Worm (Caenorhabditis elegans) whole organism, L4 larva: ENCODE results near the gene sfxn-1.4.

Experiments used
- D1046.2 ChIP-seq: fragments of 200-800 bp; sonication (Bioruptor generic); IDR thresholded peaks from 2 replicates; pipeline ENCODE4 v1.3.6; 2022; ENCODE audit warnings: missing genetic modification characterization, missing compliant biosample characterization
- F10B5.3 ChIP-seq: sonication (generic microtip); optimal IDR thresholded peaks from 2 replicates; lab custom pipeline; 2016; ENCODE audit warnings: mild to moderate bottlenecking, missing genetic modification characterization, missing compliant biosample characterization
- F26F4.8 ChIP-seq: fragments of 200-800 bp; sonication (Bioruptor generic); conservative IDR thresholded peaks from 2 replicates; pipeline ENCODE4 v1.3.6; 2022; ENCODE audit warnings: missing genetic modification characterization, missing compliant biosample characterization
- F44E2.7 ChIP-seq: fragments of 200-800 bp; sonication (Bioruptor generic); IDR thresholded peaks from 2 replicates; pipeline ENCODE4 v2.1.2; 2022; ENCODE audit warnings: missing genetic modification characterization, missing compliant biosample characterization
- R02D3.7 ChIP-seq: fragments of 150-350 bp; sonication (generic microtip); optimal IDR thresholded peaks from 3 replicates; lab custom pipeline; 2014; ENCODE audit warnings: missing biosample characterization, missing genetic modification characterization
- Y105C5A.15 ChIP-seq: fragments of 200-800 bp; sonication (Bioruptor generic); IDR thresholded peaks from 2 replicates; pipeline ENCODE4 v1.3.6; 2022; ENCODE audit warnings: missing genetic modification characterization, missing compliant biosample characterization
- ZK546.5 ChIP-seq, 2 experiments: sonication (generic microtip); optimal IDR thresholded peaks; 2 replicates each; lab custom pipeline; 2017; ENCODE audit warnings: missing biosample characterization in 2 of 2, missing genetic modification characterization in 2 of 2
- arid-1 ChIP-seq: fragments of 200-800 bp; sonication (Bioruptor generic); conservative IDR thresholded peaks from 2 replicates; pipeline ENCODE4 v1.3.6; 2022; ENCODE audit warnings: missing genetic modification reagents, missing genetic modification characterization, missing compliant biosample characterization
- attf-4 ChIP-seq: sonication (generic microtip); optimal IDR thresholded peaks from 3 replicates; lab custom pipeline; 2017; ENCODE audit warnings: missing biosample characterization, missing genetic modification characterization
- ceh-20 ChIP-seq: fragments of 200-800 bp; sonication (Bioruptor generic); IDR thresholded peaks from 2 replicates; pipeline ENCODE4 v1.3.6; 2022; ENCODE audit warnings: missing genetic modification reagents, missing genetic modification characterization, missing compliant biosample characterization
- ces-1 ChIP-seq: fragments of 150-350 bp; sonication (generic microtip); optimal IDR thresholded peaks from 4 replicates; lab custom pipeline; 2014; ENCODE audit warnings: missing biosample characterization, missing genetic modification reagents, missing genetic modification characterization
- cey-2 ChIP-seq: sonication (generic microtip); optimal IDR thresholded peaks from 3 replicates; lab custom pipeline; 2017; ENCODE audit warnings: missing genetic modification characterization, mild to moderate bottlenecking, missing compliant biosample characterization, antibody characterized with exemption, borderline replicate concordance; ENCODE audit not compliant: insufficient read depth
- ctbp-1 ChIP-seq: fragments of 200-800 bp; sonication (Bioruptor generic); IDR thresholded peaks from 2 replicates; pipeline ENCODE4 v1.3.6; 2022; ENCODE audit warnings: missing genetic modification reagents, missing genetic modification characterization, missing compliant biosample characterization
- daf-19 ChIP-seq: fragments of 200-800 bp; sonication (Bioruptor generic); conservative IDR thresholded peaks from 2 replicates; pipeline ENCODE4 v1.3.6; 2022; ENCODE audit warnings: missing genetic modification characterization, missing compliant biosample characterization
- dpl-1 ChIP-seq: fragments of 150-350 bp; optimal IDR thresholded peaks from 2 replicates; lab custom pipeline; 2014; ENCODE audit warnings: missing biosample characterization, missing genetic modification reagents, missing genetic modification characterization
- dve-1 ChIP-seq: sonication (generic microtip); optimal IDR thresholded peaks from 2 replicates; lab custom pipeline; 2017; ENCODE audit warnings: antibody characterized with exemption, mild to moderate bottlenecking, missing genetic modification characterization, missing compliant biosample characterization; ENCODE audit not compliant: insufficient read depth
- egl-43 ChIP-seq: fragments of 200-800 bp; sonication (Bioruptor generic); IDR thresholded peaks from 2 replicates; pipeline ENCODE4 v1.3.6; 2022; ENCODE audit warnings: missing genetic modification reagents, missing genetic modification characterization, missing compliant biosample characterization
- hlh-30 ChIP-seq: sonication (generic microtip); optimal IDR thresholded peaks from 2 replicates; lab custom pipeline; 2017; ENCODE audit warnings: antibody characterized with exemption, mild to moderate bottlenecking, missing genetic modification characterization, missing compliant biosample characterization; ENCODE audit not compliant: insufficient read depth
- hmg-1.1 ChIP-seq: fragments of 200-800 bp; sonication (Bioruptor generic); IDR thresholded peaks from 2 replicates; pipeline ENCODE4 v1.3.6; 2022; ENCODE audit warnings: missing genetic modification reagents, missing genetic modification characterization, missing compliant biosample characterization
- jun-1 ChIP-seq: fragments of 150-350 bp; optimal IDR thresholded peaks from 2 replicates; lab custom pipeline; 2014; ENCODE audit warnings: missing biosample characterization, missing genetic modification reagents, missing genetic modification characterization
- lin-1 ChIP-seq: fragments of 200-800 bp; sonication (Bioruptor generic); IDR thresholded peaks from 2 replicates; pipeline ENCODE4 v1.3.6; 2022; ENCODE audit warnings: missing genetic modification reagents, missing genetic modification characterization, missing compliant biosample characterization
- lin-15B ChIP-seq: fragments of 150-350 bp; sonication (generic microtip); optimal IDR thresholded peaks from 3 replicates; lab custom pipeline; 2014; ENCODE audit warnings: missing biosample characterization, missing genetic modification characterization
- lin-29 ChIP-seq: fragments of 200-800 bp; sonication (Bioruptor generic); IDR thresholded peaks from 2 replicates; pipeline ENCODE4 v1.3.6; 2022; ENCODE audit warnings: missing genetic modification reagents, missing genetic modification characterization, missing compliant biosample characterization
- lir-3 ChIP-seq: sonication (generic microtip); optimal IDR thresholded peaks from 2 replicates; lab custom pipeline; 2016; ENCODE audit warnings: mild to moderate bottlenecking, missing genetic modification characterization, missing compliant biosample characterization
- lsy-2 ChIP-seq, 2 experiments: fragments of 150-350 bp in 1 of 2; sonication (generic microtip) in 1 of 2; optimal IDR thresholded peaks; 2 replicates each; lab custom pipeline; 2014 to 2017; ENCODE audit warnings: missing biosample characterization in 2 of 2, missing genetic modification characterization in 2 of 2
- madf-9 ChIP-seq: fragments of 200-800 bp; sonication (Bioruptor generic); conservative IDR thresholded peaks from 2 replicates; pipeline ENCODE4 v1.3.6; 2022; ENCODE audit warnings: missing genetic modification reagents, missing genetic modification characterization, missing compliant biosample characterization
- mdl-1 ChIP-seq, 2 experiments: fragments of 150-350 bp in 1 of 2; sonication (generic microtip) in 1 of 2; optimal IDR thresholded peaks; 2 replicates each; lab custom pipeline; 2014 to 2017; ENCODE audit warnings: missing biosample characterization in 2 of 2, missing genetic modification characterization in 2 of 2
- mes-2 ChIP-seq: sonication (generic microtip); optimal IDR thresholded peaks from 2 replicates; lab custom pipeline; 2016; ENCODE audit warnings: missing genotype, mild to moderate bottlenecking, missing genetic modification characterization, missing compliant biosample characterization; ENCODE audit not compliant: poor library complexity, severe bottlenecking
- mxl-3 ChIP-seq: fragments of 200-800 bp; sonication (Bioruptor generic); optimal IDR thresholded peaks from 2 replicates; lab custom pipeline; 2018; ENCODE audit warnings: mild to moderate bottlenecking, missing genetic modification characterization, missing compliant biosample characterization
- nhr-10 ChIP-seq: fragments of 150-350 bp; optimal IDR thresholded peaks from 2 replicates; lab custom pipeline; 2014; ENCODE audit warnings: missing biosample characterization, missing genetic modification characterization
- nhr-11 ChIP-seq: fragments of 150-350 bp; optimal IDR thresholded peaks from 2 replicates; lab custom pipeline; 2014; ENCODE audit warnings: missing biosample characterization, missing genetic modification characterization
- nhr-25 ChIP-seq: sonication (generic microtip); optimal IDR thresholded peaks from 2 replicates; lab custom pipeline; 2017; ENCODE audit warnings: missing genetic modification characterization, mild to moderate bottlenecking, missing compliant biosample characterization, antibody characterized with exemption, moderate library complexity, borderline replicate concordance; ENCODE audit not compliant: insufficient read depth
- nhr-28 ChIP-seq: fragments of 150-350 bp; optimal IDR thresholded peaks from 2 replicates; lab custom pipeline; 2014; ENCODE audit warnings: missing biosample characterization, missing genetic modification characterization
- pha-4 ChIP-seq, 2 experiments: fragments of 150-350 bp in 1 of 2; fragments of 200-800 bp in 1 of 2; sonication (Bioruptor generic) in 1 of 2; IDR thresholded peaks in 1 of 2; optimal IDR thresholded peaks in 1 of 2; 2 replicates each; pipeline versions ENCODE4 v1.3.6 to Lab custom; 2014 to 2022; ENCODE audit warnings: missing genetic modification characterization in 2 of 2, missing genetic modification reagents in 2 of 2, missing biosample characterization in 1 of 2, missing compliant biosample characterization in 1 of 2
- pqm-1 ChIP-seq: sonication (generic microtip); optimal IDR thresholded peaks from 2 replicates; lab custom pipeline; 2017; ENCODE audit warnings: missing biosample characterization, missing genetic modification characterization
- sdz-12 ChIP-seq: fragments of 200-800 bp; sonication (Bioruptor generic); optimal IDR thresholded peaks from 2 replicates; lab custom pipeline; 2018; ENCODE audit warnings: mild to moderate bottlenecking, missing genetic modification characterization, missing compliant biosample characterization
- set-16 ChIP-seq: fragments of 200-800 bp; sonication (Bioruptor generic); IDR thresholded peaks from 2 replicates; pipeline ENCODE4 v1.3.6; 2022; ENCODE audit warnings: missing genetic modification reagents, missing genetic modification characterization, missing compliant biosample characterization
- skn-1 ChIP-seq: fragments of 150-350 bp; optimal IDR thresholded peaks from 2 replicates; lab custom pipeline; 2014; ENCODE audit warnings: missing biosample characterization, missing genetic modification characterization
- spr-1 ChIP-seq: sonication (generic microtip); optimal IDR thresholded peaks from 2 replicates; lab custom pipeline; 2016; ENCODE audit warnings: mild to moderate bottlenecking, missing genetic modification characterization, missing compliant biosample characterization
- unc-130 ChIP-seq: sonication (generic microtip); optimal IDR thresholded peaks from 2 replicates; lab custom pipeline; 2016; ENCODE audit warnings: missing genetic modification reagents, missing genetic modification characterization, missing compliant biosample characterization
- zfp-2 ChIP-seq: sonication (generic microtip); optimal IDR thresholded peaks from 2 replicates; lab custom pipeline; 2016; ENCODE audit warnings: mild to moderate bottlenecking, missing genetic modification characterization, missing compliant biosample characterization
- zfp-3 ChIP-seq: fragments of 200-800 bp; sonication (Bioruptor generic); conservative IDR thresholded peaks from 2 replicates; pipeline ENCODE4 v1.3.6; 2022; ENCODE audit warnings: missing genetic modification reagents, missing genetic modification characterization, missing compliant biosample characterization
- ztf-11 ChIP-seq: fragments of 150-350 bp; optimal IDR thresholded peaks from 2 replicates; lab custom pipeline; 2014; ENCODE audit warnings: missing biosample characterization, missing genetic modification characterization

The sfxn-1.4 gene

DNA sequence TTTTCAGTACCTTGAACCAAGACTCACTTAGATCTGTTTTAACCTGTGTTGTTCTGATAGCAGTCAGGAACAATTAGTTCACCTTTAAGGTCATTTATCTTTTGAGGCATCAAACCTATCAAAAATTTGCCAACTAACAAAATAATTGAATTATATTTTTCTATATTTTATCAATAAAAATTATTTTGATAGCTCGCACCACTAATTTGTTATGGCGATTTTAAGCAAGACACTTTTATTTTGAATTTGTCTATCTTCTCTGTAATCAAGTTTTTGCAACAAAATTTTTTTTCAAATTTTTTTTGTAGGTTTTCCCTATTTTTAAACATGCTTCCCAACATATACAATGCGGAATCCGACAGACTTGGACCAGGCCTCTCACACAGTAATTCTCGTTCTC is 7.6 kb upstream of the sfxn-1.4 start, which contains the start of gene kel-1:
TSS of gene kel-1 (plus strand) at position 301 of the 400 bp plus-strand sequence.
- TF ChIP-seq madf-9 = no peak
- no peak for TF ChIP-seq skn-1 (tag; lab: Kevin White, UChicago)
- TF ChIP-seq pqm-1 (tag; lab: Kevin White, UChicago) = no peak
- TF ChIP-seq nhr-25 = no peak
- TF ChIP-seq dpl-1 (GFP tag; lab: Kevin White, UChicago) = no peak
- TF ChIP-seq dve-1 = no peak
- TF ChIP-seq hmg-1.1 (GFP tag; lab: Robert Waterston, UW) = no peak
- TF ChIP-seq attf-4 = no peak
- TF ChIP-seq lin-15B (tag; lab: Kevin White, UChicago) = no peak
- no peak for TF ChIP-seq F26F4.8
- no peak for TF ChIP-seq set-16
- TF ChIP-seq lin-29 (GFP tag; lab: Robert Waterston, UW) = no peak
- TF ChIP-seq zfp-2 = no peak

ce11 chrII:11688011-11688410 is 7.0 kb upstream of the sfxn-1.4 start:
- TF ChIP-seq R02D3.7 (tag; lab: Kevin White, UChicago) (no peak), ztf-11 (tag; lab: Kevin White, UChicago) (no peak), F44E2.7 (GFP tag; lab: Robert Waterston, UW) (no peak), hlh-30 (tag; lab: Kevin White, UChicago) (peak; percentile 40), mdl-1 (tag; optimal IDR thresholded peaks at IDR 0.05; lab: Kevin White, UChicago) (peak in 1 of 2 experiments; percentile 11), pha-4 (GFP tag; IDR thresholded peaks at IDR 0.05; lab: Robert Waterston, UW) (no peak), pha-4 (tag; optimal IDR thresholded peaks at IDR 0.05; lab: Kevin White, UChicago) (no peak), mes-2 (tag; lab: Kevin White, UChicago) (peak; percentile 3), jun-1 (no peak), unc-130 (no peak), cey-2 (tag; lab: Kevin White, UChicago) (no peak), hmg-1.1 (GFP tag; lab: Robert Waterston, UW) (0 out of 2 replicates have a peak, but pooled peaks have one; percentile 19), nhr-11 (tag; lab: Kevin White, UChicago) (no peak), sdz-12 (GFP tag; lab: Kevin White, UChicago) (no peak), mxl-3 (GFP tag; lab: Kevin White, UChicago) (no peak), lin-1 (GFP tag; lab: Robert Waterston, UW) (no peak)

DNA sequence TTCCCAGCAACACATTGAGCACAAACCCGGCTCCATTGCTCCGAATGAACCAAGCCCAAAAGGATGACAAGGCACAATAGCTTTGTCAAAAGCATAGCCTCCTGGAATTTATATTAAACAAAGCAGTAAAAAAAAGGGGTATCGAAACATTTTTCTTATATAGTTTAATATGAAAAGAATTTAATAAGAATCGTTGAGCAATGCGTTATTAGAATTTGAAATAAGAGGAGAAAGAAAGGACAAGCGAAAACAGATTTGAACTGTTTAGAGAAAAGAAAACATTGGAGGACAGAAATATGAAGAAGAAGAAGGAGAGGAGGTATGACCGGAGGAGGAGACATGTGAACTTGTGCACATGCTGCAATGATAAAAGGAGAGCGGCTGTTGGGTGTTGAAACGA is 4.1 kb upstream of the sfxn-1.4 start, which contains the start of gene C47D12.5:
TSS of gene C47D12.5 (minus strand) at position 101 of the 400 bp plus-strand sequence.
- no peak for TF ChIP-seq lsy-2 (tag; optimal IDR thresholded peaks at IDR 0.05; lab: Kevin White, UChicago)
- no peak for TF ChIP-seq lir-3 (tag; lab: Kevin White, UChicago)
- TF ChIP-seq zfp-3 (GFP tag; lab: Robert Waterston, UW) = no peak
- TF ChIP-seq ctbp-1 (GFP tag; lab: Robert Waterston, UW) = no peak
- TF ChIP-seq daf-19 = no peak
- no peak for TF ChIP-seq nhr-25
- TF ChIP-seq skn-1 (tag; lab: Kevin White, UChicago) = no peak
- TF ChIP-seq ZK546.5 (tag; optimal IDR thresholded peaks at IDR 0.05; lab: Kevin White, UChicago) = no peak
- TF ChIP-seq F10B5.3 = no peak
- no peak for TF ChIP-seq Y105C5A.15 (GFP tag; lab: Robert Waterston, UW)
- TF ChIP-seq nhr-10 (tag; lab: Kevin White, UChicago) = no peak
- TF ChIP-seq ces-1 (GFP tag; lab: Kevin White, UChicago) = no peak
- no peak for TF ChIP-seq nhr-28
- TF ChIP-seq F26F4.8 = no peak
- no peak for TF ChIP-seq dpl-1 (GFP tag; lab: Kevin White, UChicago)
- TF ChIP-seq D1046.2 (GFP tag; lab: Robert Waterston, UW) = no peak
- TF ChIP-seq ceh-20 (GFP tag; lab: Robert Waterston, UW) = no peak
- TF ChIP-seq egl-43 (GFP tag; lab: Robert Waterston, UW) = no peak
- TF ChIP-seq arid-1 (GFP tag; lab: Robert Waterston, UW) = no peak
- no peak for TF ChIP-seq spr-1 (tag; lab: Kevin White, UChicago)
